Fruit fly (Drosophila melanogaster) Kc167 (cell line): ENCODE measurements around the gene gpp.

Experiments
- Sin3A ChIP-seq: fragments of >200 bp; optimal IDR thresholded peaks from 2 replicates; lab custom pipeline; 2018; ENCODE audit warnings: missing external identifiers
- h ChIP-seq: fragments of >200 bp; optimal IDR thresholded peaks from 3 replicates; lab custom pipeline; 2018; ENCODE audit warnings: missing external identifiers
- insv ChIP-seq: fragments of >200 bp; optimal IDR thresholded peaks from 3 replicates; lab custom pipeline; 2018; ENCODE audit warnings: missing external identifiers
- psq ChIP-seq: fragments of >200 bp; optimal IDR thresholded peaks from 2 replicates; lab custom pipeline; 2017; ENCODE audit warnings: missing external identifiers

dm6 chr3R:6481740-6482443 is 75.2 kb downstream of the gpp start:
- TF ChIP-seq h (lab: Kevin White, UChicago) (no peak), psq (lab: Kevin White, UChicago) (no peak), Sin3A (lab: Kevin White, UChicago) (no peak), insv (no peak)
